Worm (Caenorhabditis elegans): ENCODE results near the gene pyr-1.

DNA sequence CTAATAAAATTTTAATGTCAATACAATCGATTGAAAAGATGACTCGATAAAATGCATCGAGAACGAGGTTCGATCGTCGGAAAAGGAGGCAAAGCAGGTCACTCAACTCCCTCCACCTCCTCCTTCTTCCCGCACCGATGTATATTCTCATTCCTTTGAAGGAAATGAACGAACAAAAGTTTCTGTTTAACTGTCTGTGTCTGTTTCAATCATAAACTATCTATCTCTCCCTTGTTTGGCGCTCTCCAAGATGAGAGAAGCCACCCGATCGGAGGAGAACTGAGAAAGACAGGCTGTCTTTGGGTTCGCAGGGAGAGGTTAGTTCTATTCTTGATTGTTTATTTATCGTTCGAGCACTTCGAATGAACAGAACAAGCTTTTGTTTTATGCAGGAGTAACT, 9.8 kb upstream of the pyr-1 start, which contains the start of gene D2085.7:
- TF ChIP-seq tab-1 (GFP tag; IDR thresholded peaks at IDR 0.05), result no peak
- no peak for TF ChIP-seq med-1 (GFP tag; optimal IDR thresholded peaks at IDR 0.05; ENCODE audit: insufficient read depth)
- no peak for TF ChIP-seq cog-1 (tag; optimal IDR thresholded peaks at IDR 0.05)
- no peak for TF ChIP-seq ztf-29 (GFP tag; IDR thresholded peaks at IDR 0.05)
- TF ChIP-seq T22C8.4 (GFP tag; IDR thresholded peaks at IDR 0.05), result no peak
- TF ChIP-seq ref-1 (GFP tag; conservative IDR thresholded peaks at IDR 0.05), result no peak
- no peak for TF ChIP-seq klf-2 (GFP tag; conservative IDR thresholded peaks at IDR 0.05)
- no peak for TF ChIP-seq flt-1 (GFP tag; IDR thresholded peaks at IDR 0.05)
- TF ChIP-seq ztf-23 (GFP tag; IDR thresholded peaks at IDR 0.05), result no peak
